Worm (Caenorhabditis elegans) whole organism, early embryonic: Measurements from ENCODE around the gene etr-1.

Experiments used
- B0310.2 ChIP-seq: sonication (generic microtip); optimal IDR thresholded peaks from 2 replicates; lab custom pipeline; 2016; ENCODE audit warnings: mild to moderate bottlenecking, missing genetic modification characterization, missing compliant biosample characterization
- F13C5.2 ChIP-seq: sonication (generic microtip); optimal IDR thresholded peaks from 2 replicates; lab custom pipeline; 2017; ENCODE audit warnings: mild to moderate bottlenecking, missing genetic modification characterization, inconsistent platforms, missing compliant biosample characterization
- aly-1 ChIP-seq: sonication (generic microtip); optimal IDR thresholded peaks from 2 replicates; lab custom pipeline; 2016; ENCODE audit warnings: missing genetic modification characterization, missing compliant biosample characterization
- ama-1 ChIP-seq: fragments of 150-350 bp; optimal IDR thresholded peaks from 2 replicates; lab custom pipeline; 2014
- ceh-13 ChIP-seq: fragments of 200-800 bp; sonication (Bioruptor generic); optimal IDR thresholded peaks from 2 replicates; lab custom pipeline; 2018; ENCODE audit warnings: mild to moderate bottlenecking, missing genetic modification characterization, missing compliant biosample characterization
- ceh-36 ChIP-seq: sonication (generic microtip); optimal IDR thresholded peaks from 2 replicates; lab custom pipeline; 2016; ENCODE audit warnings: missing genetic modification characterization, inconsistent platforms, missing compliant biosample characterization
- ets-7 ChIP-seq: sonication (generic microtip); optimal IDR thresholded peaks from 2 replicates; lab custom pipeline; 2016; ENCODE audit warnings: missing genotype, missing genetic modification characterization, missing compliant biosample characterization
- flt-1 ChIP-seq: fragments of 200-800 bp; sonication (Bioruptor generic); IDR thresholded peaks from 2 replicates; pipeline ENCODE4 v1.3.6; 2022; ENCODE audit warnings: missing genetic modification characterization, missing compliant biosample characterization
- hmbx-1 ChIP-seq: sonication (generic microtip); optimal IDR thresholded peaks from 2 replicates; lab custom pipeline; 2016; ENCODE audit warnings: mild to moderate bottlenecking, missing genetic modification characterization, missing compliant biosample characterization
- hmg-4 ChIP-seq: fragments of 200-800 bp; sonication (Bioruptor generic); optimal IDR thresholded peaks from 2 replicates; lab custom pipeline; 2018; ENCODE audit warnings: mild to moderate bottlenecking, missing genetic modification characterization, missing compliant biosample characterization
- hnd-1 ChIP-seq: sonication (generic microtip); optimal IDR thresholded peaks from 2 replicates; lab custom pipeline; 2016; ENCODE audit warnings: missing genetic modification characterization, missing compliant biosample characterization
- pes-1 ChIP-seq: fragments of 200-800 bp; sonication (Bioruptor generic); IDR thresholded peaks from 2 replicates; pipeline ENCODE4 v1.3.6; 2022; ENCODE audit warnings: missing genetic modification reagents, missing genetic modification characterization, missing compliant biosample characterization
- scrt-1 ChIP-seq: fragments of 200-800 bp; sonication (Bioruptor generic); IDR thresholded peaks from 2 replicates; pipeline ENCODE4 v1.3.6; 2022; ENCODE audit warnings: missing genetic modification characterization, missing compliant biosample characterization
- sea-1 ChIP-seq: fragments of 200-800 bp; sonication (Bioruptor generic); conservative IDR thresholded peaks from 2 replicates; pipeline ENCODE4 v1.3.6; 2022; ENCODE audit warnings: missing genetic modification characterization, missing compliant biosample characterization
- tbx-11 ChIP-seq: fragments of 200-800 bp; sonication (Bioruptor generic); IDR thresholded peaks from 2 replicates; pipeline ENCODE4 v1.3.6; 2022; ENCODE audit warnings: missing genetic modification characterization, missing compliant biosample characterization
- tbx-37 ChIP-seq: fragments of 200-800 bp; sonication (Bioruptor generic); conservative IDR thresholded peaks from 2 replicates; pipeline ENCODE4 v1.3.6; 2022; ENCODE audit warnings: missing genetic modification reagents, missing genetic modification characterization, missing compliant biosample characterization
- tra-4 ChIP-seq: sonication (generic microtip); optimal IDR thresholded peaks from 2 replicates; lab custom pipeline; 2017; ENCODE audit warnings: missing genetic modification characterization, missing compliant biosample characterization

Gene etr-1

DNA sequence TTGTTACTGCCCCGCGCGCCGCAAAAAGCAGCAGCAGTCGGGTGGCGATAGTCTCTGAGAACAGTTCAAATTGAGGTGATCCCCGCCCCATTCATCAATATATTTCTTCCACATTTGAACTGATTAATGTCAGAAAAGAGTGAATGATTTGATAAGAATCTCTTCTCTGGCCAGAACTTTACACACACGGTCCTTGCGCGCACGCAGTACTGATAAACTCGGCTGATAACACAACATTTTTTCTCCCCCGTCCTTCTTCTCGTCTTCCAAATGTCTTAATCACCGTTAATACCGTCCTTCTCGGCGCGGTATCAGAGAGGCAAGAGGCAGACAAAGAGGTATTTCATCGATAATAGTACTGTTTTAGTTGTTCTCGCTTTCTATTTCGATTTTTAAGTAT is at the start of gene etr-1:
Gene etr-1, plus strand, starts transcription at position 193 of the 400 bp plus-strand sequence.
- TF ChIP-seq ama-1 (lab: Kevin White, UChicago) = no peak
- no peak for TF ChIP-seq scrt-1 (GFP tag; lab: Robert Waterston, UW)
- no peak for TF ChIP-seq pes-1
- no peak for TF ChIP-seq ceh-13 (GFP tag; lab: Kevin White, UChicago)
- TF ChIP-seq tra-4 = no peak
- no peak for TF ChIP-seq B0310.2
- TF ChIP-seq sea-1 = no peak
- TF ChIP-seq flt-1 (GFP tag; lab: Robert Waterston, UW) = no peak
- no peak for TF ChIP-seq tbx-37 (GFP tag; lab: Robert Waterston, UW)
- TF ChIP-seq aly-1 (tag; lab: Kevin White, UChicago) = no peak
- no peak for TF ChIP-seq hmg-4 (GFP tag; lab: Kevin White, UChicago)
- no peak for TF ChIP-seq tbx-11 (GFP tag; lab: Robert Waterston, UW)
- no peak for TF ChIP-seq F13C5.2 (tag; lab: Kevin White, UChicago)
- TF ChIP-seq ets-7 (tag; lab: Kevin White, UChicago) = no peak
- no peak for TF ChIP-seq hnd-1 (tag; lab: Kevin White, UChicago)
- no peak for TF ChIP-seq hmbx-1 (tag; lab: Kevin White, UChicago)
- TF ChIP-seq ceh-36 (tag; lab: Kevin White, UChicago) = no peak

DNA sequence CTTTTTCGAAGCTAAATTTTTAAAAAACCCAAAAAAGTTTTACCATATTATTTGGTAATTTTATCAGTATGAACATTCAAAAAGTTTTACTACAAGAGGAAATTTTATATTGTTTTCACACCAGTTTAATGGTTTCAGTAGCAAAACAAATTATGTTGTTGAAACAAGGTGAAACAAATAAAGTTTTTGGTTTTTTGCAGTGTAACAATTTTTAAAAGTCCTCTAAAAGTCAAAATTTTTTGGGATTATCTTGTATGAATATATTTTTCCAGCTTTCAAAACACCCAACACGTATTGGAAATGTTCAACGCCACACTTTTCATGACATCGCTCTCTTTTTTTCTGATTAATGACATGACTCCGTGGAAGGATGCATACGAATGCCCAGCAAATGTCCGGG is 45.3 kb upstream of the etr-1 start, which contains the start of gene srt-54:
Gene srt-54, plus strand, starts transcription at position 301 of the 400 bp plus-strand sequence.
- TF ChIP-seq ama-1 (lab: Kevin White, UChicago) = no peak
- TF ChIP-seq tbx-11 (GFP tag; lab: Robert Waterston, UW) = no peak
- no peak for TF ChIP-seq B0310.2
- no peak for TF ChIP-seq F13C5.2 (tag; lab: Kevin White, UChicago)
- TF ChIP-seq ceh-13 (GFP tag; lab: Kevin White, UChicago) = no peak
- TF ChIP-seq aly-1 (tag; lab: Kevin White, UChicago) = no peak
- no peak for TF ChIP-seq pes-1
- TF ChIP-seq hnd-1 (tag; lab: Kevin White, UChicago) = no peak
- TF ChIP-seq scrt-1 (GFP tag; lab: Robert Waterston, UW) = no peak
- no peak for TF ChIP-seq flt-1 (GFP tag; lab: Robert Waterston, UW)
- TF ChIP-seq hmbx-1 (tag; lab: Kevin White, UChicago) = no peak
- TF ChIP-seq ets-7 (tag; lab: Kevin White, UChicago) = no peak
- TF ChIP-seq tbx-37 (GFP tag; lab: Robert Waterston, UW) = no peak
- TF ChIP-seq hmg-4 (GFP tag; lab: Kevin White, UChicago) = no peak
- TF ChIP-seq ceh-36 (tag; lab: Kevin White, UChicago) = no peak

DNA sequence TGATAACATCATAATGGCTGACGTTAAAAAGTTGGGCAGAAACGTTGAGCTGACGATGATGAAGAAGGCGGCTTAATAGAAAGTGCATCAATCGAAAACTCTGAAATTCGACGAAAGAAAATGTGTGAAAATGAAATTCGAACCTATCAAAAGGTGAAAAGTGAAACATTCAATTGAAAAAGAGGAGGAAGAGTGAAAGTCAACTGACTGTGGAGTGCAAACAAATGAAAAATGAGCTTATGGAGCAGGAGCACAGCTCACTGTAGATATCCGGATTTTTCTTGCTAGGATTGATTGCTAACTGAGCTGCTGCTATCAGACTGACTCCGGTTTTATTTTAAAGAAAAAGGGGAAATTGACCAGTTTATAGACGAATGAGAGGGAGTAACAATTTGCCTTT is 41.1 kb upstream of the etr-1 start, which contains the start of gene K10B4.3:
Gene K10B4.3, minus strand, starts transcription at position 101 of the 400 bp plus-strand sequence.
- TF ChIP-seq ama-1 (lab: Kevin White, UChicago) (no peak), F13C5.2 (tag; lab: Kevin White, UChicago) (no peak)

DNA sequence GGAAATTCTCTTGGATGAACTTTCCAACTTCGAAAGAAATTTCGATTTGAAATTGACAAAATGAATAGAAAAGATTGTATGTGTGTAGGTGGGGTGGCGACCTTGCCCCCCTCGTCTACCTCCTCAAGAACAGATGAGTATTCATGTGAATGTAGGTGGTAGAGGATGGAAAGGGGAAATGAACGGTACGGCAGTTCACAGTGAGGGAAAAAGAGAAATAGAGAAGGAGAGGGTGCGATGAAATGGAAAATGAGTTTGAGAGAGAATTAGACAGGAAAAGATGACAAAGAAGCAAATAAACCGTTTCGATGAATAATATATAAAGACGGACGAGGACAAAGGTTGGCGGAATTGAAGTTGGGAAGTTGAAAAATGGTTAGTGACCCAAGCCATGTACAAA is 40.2 kb upstream of the etr-1 start:
- TF ChIP-seq hmbx-1 (tag; lab: Kevin White, UChicago) = no peak
- TF ChIP-seq hnd-1 (tag; lab: Kevin White, UChicago) = no peak
- no peak for TF ChIP-seq sea-1
- TF ChIP-seq tbx-37 (GFP tag; lab: Robert Waterston, UW) = no peak
- TF ChIP-seq B0310.2 = no peak
- no peak for TF ChIP-seq F13C5.2 (tag; lab: Kevin White, UChicago)

DNA sequence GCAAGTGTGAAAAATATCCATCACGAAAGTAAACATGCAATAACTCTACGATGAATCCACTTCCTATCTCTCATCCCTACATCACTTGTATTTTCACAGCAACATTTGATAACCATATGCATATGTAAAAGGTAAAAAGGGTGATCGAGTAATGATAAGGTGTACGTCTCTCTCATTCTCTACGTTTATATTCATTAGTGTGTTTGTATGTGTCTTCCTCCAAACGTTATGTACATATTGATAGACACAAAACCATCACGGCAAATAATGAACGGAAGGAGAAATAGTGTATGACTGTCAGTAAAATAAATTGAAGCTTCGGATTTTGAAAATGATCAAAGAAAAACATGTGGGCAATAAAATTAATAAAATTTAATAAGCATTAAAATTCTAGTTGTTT is 39.7 kb upstream of the etr-1 start:
- TF ChIP-seq ceh-36 (tag; lab: Kevin White, UChicago) (no peak), ceh-13 (GFP tag; lab: Kevin White, UChicago) (no peak), scrt-1 (GFP tag; lab: Robert Waterston, UW) (no peak), hmg-4 (GFP tag; lab: Kevin White, UChicago) (no peak), hnd-1 (tag; lab: Kevin White, UChicago) (no peak), pes-1 (no peak), aly-1 (tag; lab: Kevin White, UChicago) (no peak), tra-4 (no peak), ets-7 (tag; lab: Kevin White, UChicago) (no peak), B0310.2 (no peak), F13C5.2 (tag; lab: Kevin White, UChicago) (no peak)

DNA sequence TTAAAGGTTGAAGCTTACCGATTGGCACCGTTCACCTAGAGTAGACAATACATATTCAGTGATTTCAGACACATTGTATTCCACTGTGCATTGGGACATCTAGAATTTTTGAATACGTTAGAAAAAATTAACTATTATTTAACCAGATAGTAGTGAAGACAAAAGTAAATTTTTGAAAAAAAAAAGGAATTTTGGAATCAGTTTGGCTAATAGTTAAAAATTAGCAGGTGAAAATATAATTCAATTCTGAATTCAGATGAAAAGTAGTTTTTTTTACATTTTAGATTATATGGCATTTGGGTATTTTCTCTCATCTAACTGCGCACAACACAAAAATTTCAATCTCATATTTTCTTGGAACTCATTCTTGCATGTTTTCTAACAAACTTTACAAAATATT is 37.3 kb upstream of the etr-1 start, which contains the start of gene nmur-2:
Gene nmur-2, minus strand, starts transcription at position 101 of the 400 bp plus-strand sequence.
- TF ChIP-seq hmbx-1 (tag; lab: Kevin White, UChicago) = no peak
- no peak for TF ChIP-seq hnd-1 (tag; lab: Kevin White, UChicago)
- no peak for TF ChIP-seq ceh-13 (GFP tag; lab: Kevin White, UChicago)
- TF ChIP-seq scrt-1 (GFP tag; lab: Robert Waterston, UW) = no peak
- no peak for TF ChIP-seq flt-1 (GFP tag; lab: Robert Waterston, UW)
- TF ChIP-seq hmg-4 (GFP tag; lab: Kevin White, UChicago) = no peak
- TF ChIP-seq F13C5.2 (tag; lab: Kevin White, UChicago) = no peak
- TF ChIP-seq tbx-37 (GFP tag; lab: Robert Waterston, UW) = no peak
- TF ChIP-seq sea-1 = no peak
- no peak for TF ChIP-seq ama-1 (lab: Kevin White, UChicago)
- TF ChIP-seq ets-7 (tag; lab: Kevin White, UChicago) = no peak
- TF ChIP-seq tbx-11 (GFP tag; lab: Robert Waterston, UW) = no peak
- TF ChIP-seq pes-1 = no peak
- TF ChIP-seq B0310.2 = no peak
- no peak for TF ChIP-seq ceh-36 (tag; lab: Kevin White, UChicago)
- no peak for TF ChIP-seq aly-1 (tag; lab: Kevin White, UChicago)

DNA sequence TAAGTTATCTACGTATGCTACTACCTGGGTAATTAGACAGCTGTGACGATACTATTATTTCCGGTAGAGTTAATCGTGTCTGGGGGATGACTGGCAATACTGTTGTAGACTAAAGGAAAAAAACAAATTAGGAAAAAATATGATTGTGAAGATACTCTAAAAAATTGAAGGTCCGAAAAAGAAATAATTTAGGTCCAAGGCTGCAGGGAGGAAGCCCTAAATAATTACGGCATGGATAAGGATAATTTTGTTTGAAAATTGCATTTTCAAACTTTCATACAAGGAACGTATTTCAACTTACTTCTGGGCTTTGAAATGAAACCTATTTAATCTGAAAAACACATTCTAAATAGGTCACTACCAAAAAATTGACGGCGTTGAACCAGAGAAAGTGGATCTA is 33.2 kb upstream of the etr-1 start, which contains the start of gene srd-3:
Gene srd-3, minus strand, starts transcription at position 101 of the 400 bp plus-strand sequence.
- TF ChIP-seq flt-1 (GFP tag; lab: Robert Waterston, UW) (no peak), scrt-1 (GFP tag; lab: Robert Waterston, UW) (no peak), hnd-1 (tag; lab: Kevin White, UChicago) (no peak), tbx-37 (GFP tag; lab: Robert Waterston, UW) (no peak), hmg-4 (GFP tag; lab: Kevin White, UChicago) (no peak)
